Worm (Caenorhabditis elegans): Measurements from ENCODE around the gene F35H8.4.

DNA sequence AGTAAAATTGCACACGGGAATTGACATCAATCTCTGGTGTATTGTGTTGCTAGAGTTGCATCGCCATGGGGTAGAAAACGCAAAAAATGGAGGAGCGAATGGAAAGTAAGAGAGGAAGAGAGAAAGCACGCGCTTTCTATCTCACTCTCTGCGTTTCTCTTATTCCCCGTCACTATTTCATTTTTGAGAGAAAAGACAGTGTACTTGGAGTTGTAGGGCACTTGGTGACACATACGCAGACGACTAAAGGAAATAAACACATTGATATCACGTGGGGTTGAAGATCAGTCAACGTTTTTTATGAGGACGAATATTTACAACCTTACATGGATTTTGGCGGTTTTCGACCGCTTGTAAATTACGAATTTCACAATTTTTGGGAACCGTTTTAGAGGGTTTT lies 43.6 kb upstream of the F35H8.4 start:
- TF ChIP-seq ces-1 (GFP tag; optimal IDR thresholded peaks at IDR 0.05) (no peak), hlh-4 (tag; optimal IDR thresholded peaks at IDR 0.05) (no peak), C16A3.4 (tag; optimal IDR thresholded peaks at IDR 0.05) (peak; percentile 97), unc-62 (GFP tag; optimal IDR thresholded peaks at IDR 0.05) (no peak), dpl-1 (GFP tag; optimal IDR thresholded peaks at IDR 0.05) (peak; percentile 71 to 79 (median 75)), fkh-10 (GFP tag; optimal IDR thresholded peaks at IDR 0.05) (peak; percentile 69)
